Fruit fly (Drosophila melanogaster): ENCODE data around the gene CG44000.
A peak's percentile ranks its signal among the peaks of the same experiment; 100 is the strongest.

CG44000 gene

DNA sequence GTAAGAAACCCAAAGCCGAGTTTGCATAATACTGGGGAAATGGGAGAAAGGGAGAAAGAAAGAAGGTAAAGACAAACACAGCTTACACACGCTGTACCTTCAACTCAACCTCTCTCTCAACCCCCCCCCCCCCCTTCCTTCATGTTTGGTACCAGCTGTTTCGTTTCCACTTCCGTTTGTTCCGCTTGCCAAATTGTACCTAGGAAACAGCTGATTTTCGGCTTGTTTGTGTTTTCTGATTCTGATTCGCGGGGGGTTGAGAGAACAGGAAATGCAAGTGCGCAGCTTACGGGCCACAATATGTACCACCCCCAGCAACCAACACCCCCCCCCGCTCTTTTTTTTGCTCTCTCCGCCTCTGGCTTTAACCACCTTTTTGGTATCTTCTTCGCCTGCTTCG lies 20.9 kb downstream of the CG44000 start:
- TF ChIP-seq Dif (GFP tag; optimal IDR thresholded peaks at IDR 0.05; ENCODE audit: partially characterized antibody) (no peak), psq (GFP tag; optimal IDR thresholded peaks at IDR 0.05) (peak; percentile 68)

DNA sequence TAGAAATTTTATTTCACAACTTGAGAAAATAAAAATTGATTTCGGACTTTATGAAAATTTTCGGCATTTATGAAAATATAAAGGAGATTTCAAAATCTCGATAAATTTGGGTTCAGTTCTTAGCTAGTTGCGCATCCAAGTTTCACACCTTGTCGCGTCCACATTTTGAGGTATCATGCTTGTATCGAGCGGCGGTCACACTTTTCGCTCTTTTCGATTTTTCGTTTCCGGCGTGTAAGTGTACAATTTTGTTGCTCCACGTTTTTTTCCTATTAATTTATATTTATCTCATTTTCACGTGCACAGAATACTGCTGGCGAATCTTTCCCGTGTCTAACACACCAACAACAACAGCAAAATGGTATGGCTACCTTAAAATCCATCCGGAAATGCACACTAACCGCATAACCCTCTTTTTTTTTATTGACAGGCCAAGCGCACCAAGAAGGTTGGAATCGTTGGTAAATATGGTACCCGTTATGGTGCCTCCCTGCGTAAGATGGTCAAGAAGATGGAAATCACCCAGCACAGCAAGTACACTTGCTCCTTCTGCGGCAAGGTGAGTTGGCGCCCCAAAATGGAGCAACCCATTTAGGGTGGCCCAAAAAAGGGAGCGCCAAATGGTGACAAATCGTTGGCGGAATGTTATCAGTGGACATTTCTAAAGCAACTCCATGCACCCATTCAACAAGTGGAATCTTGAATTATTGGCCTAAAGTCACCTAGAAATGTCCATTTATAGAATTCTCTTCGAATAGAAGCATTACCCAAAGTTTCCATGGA lies 27.9 kb downstream of the CG44000 start, which contains the start of gene RpL37A:
TSS of gene RpL37A (plus strand) at position 161 of the 783 bp plus-strand sequence.
- TF ChIP-seq brk (GFP tag; optimal IDR thresholded peaks at IDR 0.05) (no peak), jim (GFP tag; optimal IDR thresholded peaks at IDR 0.05) (no peak), Mio (GFP tag; optimal IDR thresholded peaks at IDR 0.05) (no peak), OdsH (GFP tag; optimal IDR thresholded peaks at IDR 0.05) (peak; percentile 31), woc (GFP tag; optimal IDR thresholded peaks at IDR 0.05) (no peak), Dif (GFP tag; optimal IDR thresholded peaks at IDR 0.05; ENCODE audit: partially characterized antibody) (peak; percentile 19), CG32264 (GFP tag; optimal IDR thresholded peaks at IDR 0.05) (peak; percentile 43), HLH106 (tag; optimal IDR thresholded peaks at IDR 0.05) (peak; percentile 64), psq (GFP tag; optimal IDR thresholded peaks at IDR 0.05) (peak; percentile 24), Vsx2 (GFP tag; optimal IDR thresholded peaks at IDR 0.05; ENCODE audit: partially characterized antibody) (peak; percentile 38), tai (GFP tag; optimal IDR thresholded peaks at IDR 0.05) (no peak), GATAd (GFP tag; optimal IDR thresholded peaks at IDR 0.05) (no peak), Dfd (GFP tag; optimal IDR thresholded peaks at IDR 0.05) (no peak), ey (GFP tag; optimal IDR thresholded peaks at IDR 0.05) (no peak), dsf (GFP tag; optimal IDR thresholded peaks at IDR 0.05; ENCODE audit: borderline replicate concordance) (peak; percentile 12), sv (GFP tag; optimal IDR thresholded peaks at IDR 0.05) (peak; percentile 82), Abd-B (GFP tag; optimal IDR thresholded peaks at IDR 0.05) (no peak), usp (GFP tag; optimal IDR thresholded peaks at IDR 0.05) (no peak), br (GFP tag; optimal IDR thresholded peaks at IDR 0.05) (no peak), foxo (GFP tag; optimal IDR thresholded peaks at IDR 0.05) (peak in 1 of 2 experiments; percentile 62), sage (GFP tag; optimal IDR thresholded peaks at IDR 0.05) (peak; percentile 73), h (GFP tag; optimal IDR thresholded peaks at IDR 0.05) (peak; percentile 78), Sp1 (GFP tag; optimal IDR thresholded peaks at IDR 0.05) (peak; percentile 73), Hr83 (GFP tag; optimal IDR thresholded peaks at IDR 0.05; ENCODE audit: poor library complexity, severe bottlenecking) (peak; percentile 86), pan (optimal IDR thresholded peaks at IDR 0.05) (no peak), CrebA (GFP tag; optimal IDR thresholded peaks at IDR 0.05; ENCODE audit: borderline replicate concordance) (no peak), rgr (GFP tag; optimal IDR thresholded peaks at IDR 0.05) (peak; percentile 89), N (GFP tag; optimal IDR thresholded peaks at IDR 0.05) (no peak), Hnf4 (GFP tag; optimal IDR thresholded peaks at IDR 0.05) (peak; percentile 12), lola (GFP tag; optimal IDR thresholded peaks at IDR 0.05) (no peak), dl (GFP tag; optimal IDR thresholded peaks at IDR 0.05; ENCODE audit: insufficient read depth in 1 of 2, partially characterized antibody in 2 of 2) (no peak), fru (GFP tag; optimal IDR thresholded peaks at IDR 0.05) (peak; percentile 52), Hr78 (GFP tag; optimal IDR thresholded peaks at IDR 0.05) (no peak), Myc (optimal IDR thresholded peaks at IDR 0.05) (peak; percentile 5), Rel (GFP tag; optimal IDR thresholded peaks at IDR 0.05) (peak; percentile 66), Rel (tag; optimal IDR thresholded peaks at IDR 0.05) (peak; percentile 50), Jra (GFP tag; optimal IDR thresholded peaks at IDR 0.05) (peak; percentile 12), dmrt93B (GFP tag; optimal IDR thresholded peaks at IDR 0.05) (peak; percentile 73), CG9705 (GFP tag; optimal IDR thresholded peaks at IDR 0.05) (peak; percentile 69)

- TF ChIP-seq dl (GFP tag; optimal IDR thresholded peaks at IDR 0.05; ENCODE audit: insufficient read depth in 1 of 2, partially characterized antibody in 2 of 2) = no peak
These were observed 29.3 kb downstream of the CG44000 start for dm6 chr2L:5072357-5072756.
